Worm (Caenorhabditis elegans) whole organism, L4 larva: Measurements from ENCODE around the gene B0361.14.

Source experiments
- Y105C5A.15 ChIP-seq: fragments of 200-800 bp; sonication (Bioruptor generic); IDR thresholded peaks from 2 replicates; pipeline ENCODE4 v1.3.6; 2022; ENCODE audit warnings: missing genetic modification characterization, missing compliant biosample characterization
- aha-1 ChIP-seq: fragments of 150-350 bp; peaks from one replicate; lab custom pipeline; 2014; ENCODE audit warnings: missing biosample characterization, missing genetic modification characterization
- ceh-20 ChIP-seq: fragments of 200-800 bp; sonication (Bioruptor generic); IDR thresholded peaks from 2 replicates; pipeline ENCODE4 v1.3.6; 2022; ENCODE audit warnings: missing genetic modification reagents, missing genetic modification characterization, missing compliant biosample characterization
- ceh-28 ChIP-seq: fragments of 150-350 bp; optimal IDR thresholded peaks from 2 replicates; lab custom pipeline; 2014; ENCODE audit warnings: missing biosample characterization, missing genetic modification reagents, missing genetic modification characterization
- daf-16 ChIP-seq, 3 experiments: sonication (generic microtip); optimal IDR thresholded peaks; 2 replicates each; lab custom pipeline; 2016 to 2017; ENCODE audit warnings: missing genetic modification characterization in 3 of 3, missing genetic modification reagents in 3 of 3, mild to moderate bottlenecking in 2 of 3, missing compliant biosample characterization in 2 of 3, missing biosample characterization in 1 of 3, moderate library complexity in 1 of 3
- dmd-6 ChIP-seq: fragments of 200-800 bp; sonication (Bioruptor generic); IDR thresholded peaks from 2 replicates; pipeline ENCODE4 v1.3.6; 2022; ENCODE audit warnings: missing genetic modification reagents, missing genetic modification characterization, missing compliant biosample characterization
- dmd-8 ChIP-seq: fragments of 200-800 bp; sonication (Bioruptor generic); IDR thresholded peaks from 2 replicates; pipeline ENCODE4 v1.3.6; 2022; ENCODE audit warnings: missing genetic modification characterization, missing compliant biosample characterization
- dve-1 ChIP-seq: sonication (generic microtip); optimal IDR thresholded peaks from 2 replicates; lab custom pipeline; 2017; ENCODE audit warnings: antibody characterized with exemption, mild to moderate bottlenecking, missing genetic modification characterization, missing compliant biosample characterization; ENCODE audit not compliant: insufficient read depth
- fkh-10 ChIP-seq: fragments of 150-350 bp; optimal IDR thresholded peaks from 2 replicates; lab custom pipeline; 2014; ENCODE audit warnings: missing biosample characterization, missing genetic modification reagents, missing genetic modification characterization
- fos-1 ChIP-seq: fragments of 150-350 bp; optimal IDR thresholded peaks from 2 replicates; lab custom pipeline; 2014; ENCODE audit warnings: missing biosample characterization, missing genetic modification characterization
- hlh-11 ChIP-seq: fragments of 200-800 bp; sonication (Bioruptor generic); optimal IDR thresholded peaks from 2 replicates; lab custom pipeline; 2018; ENCODE audit warnings: mild to moderate bottlenecking, missing genetic modification characterization, missing compliant biosample characterization
- lim-7 ChIP-seq: fragments of 200-800 bp; sonication (Bioruptor generic); IDR thresholded peaks from 2 replicates; pipeline ENCODE4 v1.3.6; 2022; ENCODE audit warnings: missing genetic modification characterization, missing compliant biosample characterization
- mep-1 ChIP-seq: fragments of 150-350 bp; sonication (generic microtip); optimal IDR thresholded peaks from 3 replicates; lab custom pipeline; 2014; ENCODE audit warnings: missing biosample characterization, missing genetic modification characterization
- mxl-3 ChIP-seq: fragments of 200-800 bp; sonication (Bioruptor generic); optimal IDR thresholded peaks from 2 replicates; lab custom pipeline; 2018; ENCODE audit warnings: mild to moderate bottlenecking, missing genetic modification characterization, missing compliant biosample characterization
- nhr-25 ChIP-seq: sonication (generic microtip); optimal IDR thresholded peaks from 2 replicates; lab custom pipeline; 2017; ENCODE audit warnings: missing genetic modification characterization, mild to moderate bottlenecking, missing compliant biosample characterization, antibody characterized with exemption, moderate library complexity, borderline replicate concordance; ENCODE audit not compliant: insufficient read depth
- nhr-28 ChIP-seq: fragments of 150-350 bp; optimal IDR thresholded peaks from 2 replicates; lab custom pipeline; 2014; ENCODE audit warnings: missing biosample characterization, missing genetic modification characterization
- pha-4 ChIP-seq, 2 experiments: fragments of 150-350 bp in 1 of 2; fragments of 200-800 bp in 1 of 2; sonication (Bioruptor generic) in 1 of 2; IDR thresholded peaks in 1 of 2; optimal IDR thresholded peaks in 1 of 2; 2 replicates each; pipeline versions ENCODE4 v1.3.6 to Lab custom; 2014 to 2022; ENCODE audit warnings: missing genetic modification characterization in 2 of 2, missing genetic modification reagents in 2 of 2, missing biosample characterization in 1 of 2, missing compliant biosample characterization in 1 of 2
- php-3 ChIP-seq: fragments of 200-800 bp; sonication (Bioruptor generic); IDR thresholded peaks from 2 replicates; pipeline ENCODE4 v1.3.6; 2022; ENCODE audit warnings: missing genetic modification reagents, missing genetic modification characterization, missing compliant biosample characterization
- pqm-1 ChIP-seq: sonication (generic microtip); optimal IDR thresholded peaks from 2 replicates; lab custom pipeline; 2017; ENCODE audit warnings: missing biosample characterization, missing genetic modification characterization
- saeg-2 ChIP-seq: fragments of 200-800 bp; sonication (Bioruptor generic); IDR thresholded peaks from 2 replicates; pipeline ENCODE4 v1.3.6; 2022; ENCODE audit warnings: missing genetic modification reagents, missing genetic modification characterization, missing compliant biosample characterization
- set-16 ChIP-seq: fragments of 200-800 bp; sonication (Bioruptor generic); IDR thresholded peaks from 2 replicates; pipeline ENCODE4 v1.3.6; 2022; ENCODE audit warnings: missing genetic modification reagents, missing genetic modification characterization, missing compliant biosample characterization
- skn-1 ChIP-seq: fragments of 150-350 bp; optimal IDR thresholded peaks from 2 replicates; lab custom pipeline; 2014; ENCODE audit warnings: missing biosample characterization, missing genetic modification characterization
- spr-1 ChIP-seq: sonication (generic microtip); optimal IDR thresholded peaks from 2 replicates; lab custom pipeline; 2016; ENCODE audit warnings: mild to moderate bottlenecking, missing genetic modification characterization, missing compliant biosample characterization
- tag-97 ChIP-seq: fragments of 200-800 bp; sonication (Bioruptor generic); IDR thresholded peaks from 2 replicates; pipeline ENCODE4 v1.3.6; 2022; ENCODE audit warnings: missing genetic modification characterization, missing compliant biosample characterization
- tra-1 ChIP-seq: fragments of 200-800 bp; sonication (Bioruptor generic); IDR thresholded peaks from 2 replicates; pipeline ENCODE4 v1.3.6; 2022; ENCODE audit warnings: missing genetic modification reagents, missing genetic modification characterization, missing compliant biosample characterization
- unc-130 ChIP-seq: sonication (generic microtip); optimal IDR thresholded peaks from 2 replicates; lab custom pipeline; 2016; ENCODE audit warnings: missing genetic modification reagents, missing genetic modification characterization, missing compliant biosample characterization
- unc-62 ChIP-seq, 3 experiments: fragments of 150-350 bp in 1 of 3; sonication (generic microtip); optimal IDR thresholded peaks in 2 of 3; peaks in 1 of 3; 1 replicate in 1 of 3; 2 replicates in 2 of 3; lab custom pipeline; 2014 to 2017; ENCODE audit warnings: missing biosample characterization in 3 of 3, missing genetic modification characterization in 3 of 3, missing genetic modification reagents in 3 of 3, missing genotype in 1 of 3
- vab-7 ChIP-seq: fragments of 200-800 bp; sonication (Bioruptor generic); IDR thresholded peaks from 2 replicates; pipeline ENCODE4 v1.3.6; 2022; ENCODE audit warnings: missing genetic modification reagents, missing genetic modification characterization, missing compliant biosample characterization

The B0361.14 gene

DNA sequence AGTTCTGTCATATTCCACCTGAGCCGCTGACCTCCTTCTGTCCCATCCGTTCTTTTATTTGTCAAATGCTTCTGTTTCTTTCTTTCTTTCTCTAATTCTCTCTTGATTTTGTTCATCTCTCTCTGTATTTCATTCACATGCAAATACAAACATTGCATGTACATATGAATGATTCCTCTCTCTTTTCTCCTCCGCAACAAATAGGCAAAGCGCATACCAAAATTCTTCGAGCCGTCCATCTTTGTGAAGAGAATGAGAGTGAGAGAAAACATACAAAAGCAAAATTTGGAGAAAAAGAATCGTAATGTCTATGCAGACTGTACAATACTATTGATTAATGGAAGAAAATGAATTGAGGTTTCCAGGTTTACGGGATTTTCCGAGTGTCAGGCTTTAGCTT is 18.0 kb upstream of the B0361.14 start (continued):
- TF ChIP-seq pha-4 (GFP tag; IDR thresholded peaks at IDR 0.05; lab: Robert Waterston, UW) (no peak), pha-4 (tag; optimal IDR thresholded peaks at IDR 0.05; lab: Kevin White, UChicago) (peak; percentile 77), set-16 (GFP tag; lab: Robert Waterston, UW) (no peak), dve-1 (tag; lab: Kevin White, UChicago) (peak; percentile 42), mep-1 (no peak), lim-7 (GFP tag; lab: Robert Waterston, UW) (no peak), tag-97 (no peak), dmd-8 (GFP tag; lab: Robert Waterston, UW) (no peak), nhr-28 (tag; lab: Kevin White, UChicago) (no peak)

DNA sequence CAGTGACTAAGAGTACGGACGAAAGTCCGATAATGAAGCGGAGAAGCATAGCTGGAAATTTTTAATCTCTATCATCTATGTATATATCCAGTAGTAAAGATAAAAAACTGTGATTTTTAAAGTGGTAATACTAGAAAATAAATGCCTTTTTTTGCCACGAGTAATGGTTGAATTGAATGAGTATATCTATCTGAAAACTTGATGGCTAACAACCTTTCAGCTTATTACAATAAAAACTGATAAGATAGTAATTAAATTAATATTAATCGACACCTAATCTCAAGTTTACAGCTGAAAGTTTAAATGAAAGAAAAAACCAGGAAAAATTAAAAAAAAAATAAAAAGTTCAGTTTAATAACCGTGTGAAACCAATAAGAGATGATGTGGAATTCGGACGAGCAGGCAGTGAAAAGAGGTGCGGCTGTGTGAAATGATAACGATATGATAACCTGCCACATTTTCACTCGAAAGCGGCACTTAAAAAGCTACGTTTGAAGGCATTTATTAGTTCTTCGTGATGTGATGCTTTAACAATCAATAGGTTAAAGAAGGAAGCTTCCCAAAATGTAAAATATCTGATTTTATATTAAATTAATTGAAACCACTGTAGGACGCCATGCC is 15.7 kb upstream of the B0361.14 start, which contains the start of gene nspg-6:
Gene nspg-6, minus strand, starts transcription at position 51 of the 621 bp plus-strand sequence.
- TF ChIP-seq Y105C5A.15 (GFP tag; lab: Robert Waterston, UW) (no peak), nhr-25 (tag; lab: Kevin White, UChicago) (no peak), daf-16 (GFP tag; optimal IDR thresholded peaks at IDR 0.05; lab: Kevin White, UChicago) (no peak), daf-16 (tag; optimal IDR thresholded peaks at IDR 0.05; lab: Kevin White, UChicago) (peak; percentile 48), tra-1 (GFP tag; lab: Robert Waterston, UW) (no peak), nhr-28 (tag; lab: Kevin White, UChicago) (peak; percentile 77), pqm-1 (tag; lab: Kevin White, UChicago) (peak; percentile 97), dve-1 (tag; lab: Kevin White, UChicago) (peak; percentile 39), fos-1 (tag; lab: Kevin White, UChicago) (no peak), skn-1 (tag; lab: Kevin White, UChicago) (no peak), ceh-20 (no peak), php-3 (peak; percentile 70; the same call in 1 of the 2 replicates), hlh-11 (peak; percentile 30), dmd-6 (GFP tag; lab: Robert Waterston, UW) (peak; percentile 66), mxl-3 (GFP tag; lab: Kevin White, UChicago) (no peak), saeg-2 (no peak)

DNA sequence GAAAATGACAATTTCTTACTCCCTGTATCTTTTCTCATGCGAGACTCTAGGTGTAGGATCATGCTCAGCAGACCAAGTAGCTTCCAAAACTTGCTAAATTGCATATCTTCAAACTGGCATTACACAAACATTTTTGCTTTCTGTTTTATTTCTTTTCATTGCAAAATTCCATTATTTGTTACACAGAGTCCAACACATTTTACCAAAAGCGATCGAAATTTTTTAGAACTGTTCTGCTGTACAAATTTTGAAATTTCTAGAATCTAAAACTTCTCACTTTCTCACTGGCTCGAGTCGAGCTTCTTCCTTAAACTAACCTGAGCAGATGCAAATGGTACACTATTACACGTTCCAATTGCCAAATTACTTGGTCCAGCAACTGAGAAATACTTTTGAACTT is 15.1 kb upstream of the B0361.14 start:
- TF ChIP-seq vab-7 = no peak
- TF ChIP-seq aha-1 = peak; percentile 93

DNA sequence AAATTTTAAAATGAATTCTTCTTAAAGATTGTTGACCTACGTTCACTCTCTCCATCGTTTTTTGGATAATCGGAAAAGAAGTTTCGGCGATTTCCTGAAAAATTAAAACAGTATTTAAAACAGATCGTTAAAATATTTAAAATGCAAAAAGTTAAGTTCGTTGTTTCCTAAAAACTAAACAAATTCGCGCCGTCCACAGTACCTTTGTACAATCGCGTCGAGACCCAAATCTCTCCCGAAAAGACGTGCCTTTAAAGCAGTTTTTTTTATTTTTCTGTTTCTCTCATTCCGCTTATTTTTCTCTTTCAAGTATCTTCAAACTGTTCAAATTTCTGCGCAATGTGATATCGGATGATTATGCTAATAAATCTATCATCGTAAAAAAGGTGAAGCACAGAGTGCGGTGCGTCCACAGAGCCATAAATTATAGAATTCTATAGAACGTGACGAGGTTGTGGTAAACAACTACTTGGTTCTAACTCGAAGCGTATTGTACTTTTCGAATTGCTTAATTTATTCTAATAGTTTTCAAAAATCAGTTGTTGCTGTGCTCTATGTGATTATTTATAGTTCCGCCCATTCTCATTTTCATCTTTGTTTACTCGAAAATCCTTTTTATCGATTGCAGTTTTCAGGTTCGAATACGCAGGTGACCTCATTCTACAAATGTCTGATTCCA is 11.5 kb upstream of the B0361.14 start, which contains the start of the genes F56C9.6 and F56C9.3:
Gene F56C9.6, minus strand, starts transcription at position 112 of the 679 bp plus-strand sequence.
Gene F56C9.3, plus strand, starts transcription at position 629 of the 679 bp plus-strand sequence.
- TF ChIP-seq spr-1 = no peak
- TF ChIP-seq fkh-10 (GFP tag; lab: Kevin White, UChicago) = no peak
- peak; percentile 20 for TF ChIP-seq unc-130 (GFP tag; lab: Kevin White, UChicago)

DNA sequence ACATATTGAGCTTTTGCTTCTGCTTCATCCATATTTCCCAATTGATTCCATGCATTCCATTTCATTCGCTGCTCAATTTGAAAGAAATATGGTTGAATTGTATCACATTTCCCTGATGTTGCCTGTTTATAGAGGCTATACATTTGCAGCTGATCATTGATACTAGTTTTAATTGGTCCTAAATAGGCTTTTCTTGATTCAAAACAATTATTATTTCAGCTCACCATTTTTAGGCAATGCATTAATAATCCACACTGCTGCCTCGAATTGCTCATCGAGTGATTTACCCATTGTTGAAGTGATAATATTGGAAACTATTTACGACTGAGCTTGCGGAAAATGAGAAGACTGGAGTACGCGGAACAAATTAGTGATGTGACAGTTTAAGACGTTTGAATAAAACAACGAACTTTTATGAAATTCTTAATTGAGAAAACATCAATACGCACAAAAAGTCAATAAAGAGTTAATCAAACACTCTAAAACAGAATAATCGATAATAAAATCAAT is 9.3 kb upstream of the B0361.14 start, which contains the start of gene acbp-4:
Gene acbp-4, minus strand, starts transcription at position 510 of the 510 bp plus-strand sequence.
- TF ChIP-seq unc-62 (GFP tag; optimal IDR thresholded peaks at IDR 0.05 in 1 of 2; lab: Kevin White, UChicago) = peak in 1 of 2 experiments; percentile 60
- TF ChIP-seq unc-62 (tag; optimal IDR thresholded peaks at IDR 0.05; lab: Kevin White, UChicago) = no peak
- no peak for TF ChIP-seq Y105C5A.15 (GFP tag; lab: Robert Waterston, UW)
- no peak for TF ChIP-seq ceh-20
- peak; percentile 38 for TF ChIP-seq ceh-28 (tag; lab: Kevin White, UChicago)
